Worm (Caenorhabditis elegans) whole organism, L4/young adult: ENCODE results near the gene C02D5.2.

Source experiments
- W03F9.2 ChIP-seq: fragments of 150-350 bp; optimal IDR thresholded peaks from 2 replicates; lab custom pipeline; 2014; ENCODE audit warnings: missing biosample characterization, missing genetic modification characterization
- dao-5 ChIP-seq: sonication (generic microtip); optimal IDR thresholded peaks from 2 replicates; lab custom pipeline; 2016; ENCODE audit warnings: missing genotype, missing genetic modification characterization, moderate library complexity, missing compliant biosample characterization
- him-1 ChIP-seq: sonication (generic microtip); optimal IDR thresholded peaks from 2 replicates; lab custom pipeline; 2016; ENCODE audit warnings: missing genotype, missing genetic modification reagents, missing genetic modification characterization, missing compliant biosample characterization

The C02D5.2 gene

DNA sequence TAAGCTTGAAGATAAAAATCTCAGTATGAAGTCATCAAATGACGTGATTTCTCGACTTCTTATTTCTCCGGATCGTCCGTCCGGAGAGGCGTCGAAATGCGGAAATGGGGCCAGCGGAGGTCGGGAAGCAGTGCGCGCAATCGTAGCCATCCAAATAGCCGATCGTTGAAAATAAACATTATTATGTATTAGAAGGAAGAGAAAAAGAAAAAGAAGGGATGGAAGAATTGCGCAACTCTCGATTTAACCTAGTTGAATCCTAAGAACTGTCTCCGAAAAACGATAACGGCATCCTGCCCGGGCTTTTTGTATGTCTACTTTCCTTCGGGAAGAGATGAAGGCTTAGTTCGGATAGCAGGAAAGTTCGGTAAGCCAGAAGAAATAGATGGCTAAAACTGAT lies 45.0 kb downstream of the C02D5.2 start:
- no peak for TF ChIP-seq W03F9.2 (tag; lab: Kevin White, UChicago)

DNA sequence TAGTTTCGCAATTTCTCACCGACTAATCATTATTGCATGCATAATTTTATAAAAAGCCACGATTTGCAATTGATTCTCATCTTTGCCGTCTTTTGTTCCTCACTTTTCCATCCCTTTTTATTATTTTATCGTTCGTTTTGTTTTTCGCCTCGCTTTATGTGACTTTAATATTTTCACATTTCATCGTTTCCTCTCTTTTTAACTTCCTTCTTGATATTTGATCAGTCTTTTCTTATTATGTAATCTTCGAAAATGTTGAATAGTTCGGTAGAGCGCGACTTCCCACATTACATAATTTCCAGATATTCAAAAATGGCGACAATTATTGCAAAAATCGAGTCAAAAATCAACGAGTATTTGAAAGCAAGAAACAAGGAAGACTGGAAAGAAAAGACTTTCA lies 48.4 kb downstream of the C02D5.2 start, which contains the start of gene C06E1.1:
TSS of gene C06E1.1 (plus strand) at position 301 of the 400 bp plus-strand sequence.
- TF ChIP-seq dao-5 (tag; lab: Kevin White, UChicago) (no peak), W03F9.2 (tag; lab: Kevin White, UChicago) (no peak), him-1 (tag; lab: Kevin White, UChicago) (no peak)
